Fruit fly (Drosophila melanogaster) whole organism, embryonic: ENCODE data around the gene CAHbeta.

Source experiments
- CG10321 ChIP-seq: fragments of 200-800 bp; sonication (Bioruptor generic); IDR thresholded peaks from 2 replicates; pipeline ENCODE4 v1.3.6; 2022; ENCODE audit warnings: missing biosample characterization, missing genetic modification characterization
- CG11504 ChIP-seq: fragments of 200-800 bp; sonication (Bioruptor generic); optimal IDR thresholded peaks from 3 replicates; lab custom pipeline; 2019; ENCODE audit warnings: missing biosample characterization, mild to moderate bottlenecking, missing genetic modification characterization, moderate library complexity
- CG13123 ChIP-seq: fragments of 200-800 bp; sonication (Bioruptor generic); optimal IDR thresholded peaks from 2 replicates; lab custom pipeline; 2016; ENCODE audit warnings: missing biosample characterization, missing genetic modification characterization
- CG14014 ChIP-seq: fragments of 200-800 bp; sonication (Bioruptor generic); IDR thresholded peaks from 2 replicates; pipeline ENCODE4 v1.3.6; 2022; ENCODE audit warnings: missing biosample characterization, missing genetic modification characterization
- CG14710 ChIP-seq: fragments of 200-800 bp; sonication (Bioruptor generic); optimal IDR thresholded peaks from 3 replicates; lab custom pipeline; 2019; ENCODE audit warnings: missing biosample characterization, mild to moderate bottlenecking, missing genetic modification characterization, moderate library complexity
- CG16815 ChIP-seq: fragments of 200-800 bp; sonication (Bioruptor generic); optimal IDR thresholded peaks from 3 replicates; lab custom pipeline; 2017; ENCODE audit warnings: missing biosample characterization, mild to moderate bottlenecking, missing genetic modification characterization
- CG2129 ChIP-seq: fragments of 200-800 bp; sonication (Bioruptor generic); IDR thresholded peaks from 2 replicates; pipeline ENCODE4 v1.3.6; 2022; ENCODE audit warnings: missing biosample characterization, missing genetic modification characterization; ENCODE audit not compliant: partially characterized antibody
- CG30020 ChIP-seq: fragments of 200-800 bp; optimal IDR thresholded peaks from 2 replicates; lab custom pipeline; 2019; ENCODE audit warnings: missing biosample characterization, mild to moderate bottlenecking, missing genetic modification characterization, moderate library complexity
- CG3847 ChIP-seq: fragments of 200-800 bp; sonication (Bioruptor generic); IDR thresholded peaks from 2 replicates; pipeline ENCODE4 v1.3.6; 2022; ENCODE audit warnings: missing biosample characterization, missing genetic modification characterization
- CG4424 ChIP-seq: fragments of 200-800 bp; sonication (Bioruptor generic); optimal IDR thresholded peaks from 3 replicates; lab custom pipeline; 2016; ENCODE audit warnings: missing biosample characterization, missing genetic modification characterization
- CG5180 ChIP-seq: fragments of 200-800 bp; sonication (Bioruptor generic); optimal IDR thresholded peaks from 3 replicates; lab custom pipeline; 2017; ENCODE audit warnings: missing biosample characterization, missing genetic modification characterization, mild to moderate bottlenecking, moderate library complexity, missing genetic modification reagents
- CG6689 ChIP-seq: fragments of 200-800 bp; sonication (Bioruptor generic); IDR thresholded peaks from 2 replicates; pipeline ENCODE4 v1.3.6; 2022; ENCODE audit warnings: missing biosample characterization, missing genetic modification characterization
- CG7357 ChIP-seq: fragments of 200-800 bp; sonication (Bioruptor generic); IDR thresholded peaks from 3 replicates; pipeline ENCODE4 v1.3.6; 2022; ENCODE audit warnings: missing biosample characterization, missing genetic modification characterization
- CG7786 ChIP-seq: fragments of 200-800 bp; sonication (Bioruptor generic); optimal IDR thresholded peaks from 2 replicates; lab custom pipeline; 2016; ENCODE audit warnings: missing biosample characterization, missing genetic modification characterization
- CG7963 ChIP-seq: fragments of 200-800 bp; sonication (Bioruptor generic); IDR thresholded peaks from 3 replicates; pipeline ENCODE4 v1.3.6; 2022; ENCODE audit warnings: missing biosample characterization, missing genetic modification characterization; ENCODE audit not compliant: partially characterized antibody
- CG7987 ChIP-seq: fragments of 200-800 bp; sonication (Bioruptor generic); optimal IDR thresholded peaks from 2 replicates; lab custom pipeline; 2018; ENCODE audit warnings: missing biosample characterization, mild to moderate bottlenecking, missing genetic modification characterization, moderate library complexity
- CG8944 ChIP-seq: fragments of 200-800 bp; sonication (Bioruptor generic); optimal IDR thresholded peaks from 3 replicates; lab custom pipeline; 2016; ENCODE audit warnings: missing biosample characterization, missing genetic modification characterization
- CG9727 ChIP-seq: fragments of 200-800 bp; sonication (Bioruptor generic); optimal IDR thresholded peaks from 3 replicates; lab custom pipeline; 2017; ENCODE audit warnings: missing biosample characterization, mild to moderate bottlenecking, missing genetic modification characterization
- D19A ChIP-seq: fragments of 200-800 bp; optimal IDR thresholded peaks from 3 replicates; lab custom pipeline; 2019; ENCODE audit warnings: missing biosample characterization, mild to moderate bottlenecking, missing genetic modification characterization, moderate library complexity
- D19B ChIP-seq: fragments of 200-800 bp; sonication (Bioruptor generic); optimal IDR thresholded peaks from 2 replicates; lab custom pipeline; 2017; ENCODE audit warnings: missing biosample characterization, mild to moderate bottlenecking, missing genetic modification characterization
- Dfd ChIP-seq, 2 experiments: fragments of >200 bp; optimal IDR thresholded peaks; 2 replicates each; lab custom pipeline; 2017; ENCODE audit warnings: missing biosample characterization in 2 of 2, missing genetic modification characterization in 2 of 2
- HHEX ChIP-seq: fragments of 200-800 bp; sonication (Bioruptor generic); optimal IDR thresholded peaks from 3 replicates; lab custom pipeline; 2017; ENCODE audit warnings: missing biosample characterization, mild to moderate bottlenecking, missing genetic modification characterization, missing genetic modification reagents
- Hmx ChIP-seq: fragments of 200-800 bp; sonication (Bioruptor generic); optimal IDR thresholded peaks from 2 replicates; lab custom pipeline; 2016; ENCODE audit warnings: missing biosample characterization, missing genetic modification characterization
- Kr ChIP-seq: fragments of 200-800 bp; sonication (Bioruptor generic); optimal IDR thresholded peaks from 2 replicates; lab custom pipeline; 2017; ENCODE audit warnings: missing biosample characterization, mild to moderate bottlenecking, missing genetic modification characterization
- Lpt ChIP-seq: fragments of >200 bp; optimal IDR thresholded peaks from 2 replicates; lab custom pipeline; 2018; ENCODE audit warnings: missing biosample characterization, missing genetic modification characterization
- MBD-R2 ChIP-seq: fragments of 200-800 bp; sonication (Bioruptor generic); IDR thresholded peaks from 2 replicates; pipeline ENCODE4 v1.3.6; 2022; ENCODE audit warnings: missing biosample characterization, missing genetic modification characterization
- NC2α ChIP-seq: fragments of 200-800 bp; sonication (Bioruptor generic); optimal IDR thresholded peaks from 2 replicates; lab custom pipeline; 2016; ENCODE audit warnings: missing biosample characterization, missing genetic modification characterization
- NFAT ChIP-seq: fragments of 200-800 bp; sonication (Bioruptor generic); IDR thresholded peaks from 2 replicates; pipeline ENCODE4 v1.3.6; 2022; ENCODE audit warnings: missing biosample characterization, missing genetic modification characterization
- Nf-YA ChIP-seq: fragments of 200-800 bp; sonication (Bioruptor generic); IDR thresholded peaks from 2 replicates; pipeline ENCODE4 v1.3.6; 2022; ENCODE audit warnings: missing biosample characterization, missing genetic modification characterization
- Ravus ChIP-seq: fragments of 200-800 bp; sonication (Bioruptor generic); IDR thresholded peaks from 2 replicates; pipeline ENCODE4 v1.3.6; 2022; ENCODE audit warnings: missing biosample characterization, missing genetic modification characterization
- Side ChIP-seq: fragments of 200-800 bp; sonication (Bioruptor generic); optimal IDR thresholded peaks from 2 replicates; lab custom pipeline; 2016; ENCODE audit warnings: missing biosample characterization, missing genetic modification characterization
- Spps ChIP-seq: fragments of 200-800 bp; sonication (Bioruptor generic); optimal IDR thresholded peaks from 2 replicates; lab custom pipeline; 2018; ENCODE audit warnings: missing biosample characterization, mild to moderate bottlenecking, missing genetic modification characterization
- Sry-β ChIP-seq: fragments of 200-800 bp; sonication (Bioruptor generic); optimal IDR thresholded peaks from 2 replicates; lab custom pipeline; 2018; ENCODE audit warnings: missing biosample characterization, mild to moderate bottlenecking, missing genetic modification characterization, moderate library complexity
- ato ChIP-seq: fragments of 200-800 bp; sonication (Bioruptor generic); IDR thresholded peaks from 2 replicates; pipeline ENCODE4 v1.3.6; 2022; ENCODE audit warnings: missing biosample characterization, missing genetic modification characterization; ENCODE audit not compliant: partially characterized antibody
- bsh ChIP-seq, 2 experiments: fragments of 200-800 bp; sonication (Bioruptor generic); optimal IDR thresholded peaks; 2 replicates each; lab custom pipeline; 2017 to 2018; ENCODE audit warnings: mild to moderate bottlenecking in 2 of 2, missing biosample characterization in 2 of 2, missing genetic modification characterization in 2 of 2, moderate library complexity in 1 of 2
- dmrt11E ChIP-seq: fragments of 200-800 bp; sonication (Bioruptor generic); optimal IDR thresholded peaks from 3 replicates; lab custom pipeline; 2018; ENCODE audit warnings: missing biosample characterization, mild to moderate bottlenecking, missing genetic modification characterization, moderate library complexity
- dysf ChIP-seq: fragments of 200-800 bp; sonication (Bioruptor generic); IDR thresholded peaks from 3 replicates; pipeline ENCODE4 v1.3.6; 2022; ENCODE audit warnings: missing biosample characterization, missing genetic modification characterization
- esg ChIP-seq: fragments of 200-800 bp; sonication (Bioruptor generic); conservative IDR thresholded peaks from 2 replicates; pipeline ENCODE4 v1.3.6; 2022; ENCODE audit warnings: missing biosample characterization, missing genetic modification characterization
- fd102C ChIP-seq: fragments of 200-800 bp; sonication (Bioruptor generic); optimal IDR thresholded peaks from 2 replicates; lab custom pipeline; 2018; ENCODE audit warnings: missing biosample characterization, mild to moderate bottlenecking, missing genetic modification characterization, moderate library complexity
- hkb ChIP-seq, 2 experiments: fragments of 200-800 bp in 1 of 2; fragments of >200 bp in 1 of 2; sonication (Bioruptor generic) in 1 of 2; IDR thresholded peaks in 1 of 2; optimal IDR thresholded peaks in 1 of 2; 2 replicates each; pipeline versions ENCODE4 v1.3.6 to Lab custom; 2017 to 2022; ENCODE audit warnings: missing biosample characterization in 1 of 2, missing genetic modification characterization in 1 of 2
- lbe ChIP-seq: fragments of 200-800 bp; sonication (Bioruptor generic); optimal IDR thresholded peaks from 2 replicates; lab custom pipeline; 2016; ENCODE audit warnings: missing biosample characterization, mild to moderate bottlenecking, missing genetic modification characterization
- repo ChIP-seq: fragments of 200-800 bp; sonication (Bioruptor generic); optimal IDR thresholded peaks from 2 replicates; lab custom pipeline; 2016; ENCODE audit warnings: missing biosample characterization, missing genetic modification characterization
- sc ChIP-seq, 3 experiments: fragments of >200 bp in 2 of 3; fragments of 200-800 bp in 1 of 3; sonication (Bioruptor generic) in 1 of 3; optimal IDR thresholded peaks; 2 replicates in 2 of 3; 3 replicates in 1 of 3; lab custom pipeline; 2017; ENCODE audit warnings: mild to moderate bottlenecking in 1 of 3, missing biosample characterization in 1 of 3, missing genetic modification characterization in 1 of 3, missing genetic modification reagents in 1 of 3
- sob ChIP-seq: fragments of 200-800 bp; sonication (Bioruptor generic); IDR thresholded peaks from 2 replicates; pipeline ENCODE4 v1.3.6; 2022; ENCODE audit warnings: missing biosample characterization, missing genetic modification characterization

Gene CAHbeta

DNA sequence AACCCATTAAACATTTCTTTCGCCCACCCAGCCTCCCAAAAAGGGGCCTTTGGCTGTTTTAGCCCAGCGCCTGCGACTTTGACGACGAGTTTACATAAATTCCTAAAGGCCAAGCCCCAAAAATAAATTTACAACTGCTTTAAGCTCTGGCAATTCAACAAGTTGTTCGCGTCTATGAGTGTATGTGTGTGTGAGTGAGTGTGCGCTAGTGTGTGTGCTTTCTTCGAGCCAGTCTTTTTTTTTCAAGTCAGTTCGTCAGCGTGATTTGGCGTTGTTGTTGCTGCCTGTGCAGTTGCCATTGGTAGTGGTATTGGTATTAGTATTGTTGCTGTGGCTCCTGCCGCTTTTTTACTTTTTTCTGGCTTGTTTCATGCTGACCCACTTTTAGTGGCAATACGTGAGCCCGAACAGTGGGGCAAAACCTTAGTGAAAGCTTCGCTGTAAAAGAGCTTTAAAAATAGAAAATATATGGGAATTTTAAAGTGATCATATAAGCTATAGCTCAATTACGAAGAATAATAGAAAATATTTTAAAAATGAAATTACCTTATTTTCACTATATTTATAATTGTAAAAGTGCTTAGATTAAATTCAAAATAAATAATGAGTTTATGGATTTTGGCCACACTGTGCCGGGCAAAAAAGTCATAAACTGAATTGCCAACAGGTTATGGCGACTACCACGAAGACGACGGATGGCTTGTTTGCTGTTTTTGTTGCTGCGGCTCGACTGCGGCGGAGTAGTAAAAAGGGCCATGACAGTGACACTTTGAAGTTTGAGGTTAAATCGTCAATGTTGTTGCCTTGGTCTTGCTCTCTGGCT is 34.9 kb upstream of the CAHbeta start (continued):
- peak; percentile 89 for TF ChIP-seq CG6689 (GFP tag; lab: Robert Waterston, UW)
- TF ChIP-seq D19A = peak; percentile 90
- peak; percentile 53; the same call in 1 of the 2 replicates for TF ChIP-seq NFAT (GFP tag; lab: Robert Waterston, UW)
- no peak for TF ChIP-seq Hmx (GFP tag; lab: Kevin White, UChicago)
- peak; percentile 83 for TF ChIP-seq HHEX
- peak; percentile 80 for TF ChIP-seq esg (GFP tag; lab: Robert Waterston, UW)
- no peak for TF ChIP-seq NC2α (GFP tag; lab: Kevin White, UChicago)
- TF ChIP-seq Nf-YA (GFP tag; lab: Robert Waterston, UW) = peak; percentile 58; the same call in 1 of the 2 replicates
- no peak for TF ChIP-seq CG2129 (GFP tag; lab: Robert Waterston, UW)
- peak; percentile 55 for TF ChIP-seq CG16815 (GFP tag; lab: Kevin White, UChicago)
- TF ChIP-seq dmrt11E = peak; percentile 58
- no peak for TF ChIP-seq sc (optimal IDR thresholded peaks at IDR 0.05; lab: Kevin White, UChicago)
- peak; percentile 71 for TF ChIP-seq sc (GFP tag; optimal IDR thresholded peaks at IDR 0.05; lab: Kevin White, UChicago)
- TF ChIP-seq Lpt = no peak
- TF ChIP-seq CG7786 (GFP tag; lab: Kevin White, UChicago) = no peak
- peak; percentile 42 for TF ChIP-seq CG13123 (GFP tag; lab: Kevin White, UChicago)
- TF ChIP-seq ato (GFP tag; lab: Robert Waterston, UW) = no peak
- TF ChIP-seq sob (GFP tag; lab: Robert Waterston, UW) = peak; percentile 83
- no peak for TF ChIP-seq hkb (optimal IDR thresholded peaks at IDR 0.05; lab: Kevin White, UChicago)
- TF ChIP-seq hkb (GFP tag; IDR thresholded peaks at IDR 0.05; lab: Robert Waterston, UW) = peak; percentile 90
- peak; percentile 51 for TF ChIP-seq CG7987 (GFP tag; lab: Kevin White, UChicago)
- peak; percentile 72 for TF ChIP-seq CG7357 (GFP tag; lab: Robert Waterston, UW)
- peak; percentile 12 for TF ChIP-seq CG8944 (GFP tag; lab: Kevin White, UChicago)
- peak; percentile 36; the same call in 1 of the 2 replicates for TF ChIP-seq MBD-R2 (GFP tag; lab: Robert Waterston, UW)
- peak; percentile 55 for TF ChIP-seq Sry-β (GFP tag; lab: Kevin White, UChicago)
- TF ChIP-seq dysf (GFP tag; lab: Robert Waterston, UW) = peak; percentile 92
- TF ChIP-seq CG7963 (GFP tag; lab: Robert Waterston, UW) = no peak
- TF ChIP-seq CG14710 = peak; percentile 81
- peak; percentile 70 for TF ChIP-seq lbe
- TF ChIP-seq Ravus (GFP tag; lab: Robert Waterston, UW) = peak; percentile 40
- TF ChIP-seq CG10321 (GFP tag; lab: Robert Waterston, UW) = peak; percentile 60; the same call in 1 of the 2 replicates
- TF ChIP-seq Kr (GFP tag; lab: Kevin White, UChicago) = no peak
- TF ChIP-seq CG9727 (GFP tag; lab: Kevin White, UChicago) = peak; percentile 67
- TF ChIP-seq repo (GFP tag; lab: Kevin White, UChicago) = no peak
- peak; percentile 90 for TF ChIP-seq CG11504 (tag; lab: Kevin White, UChicago)
- peak; percentile 79 to 94 for TF ChIP-seq bsh (GFP tag; optimal IDR thresholded peaks at IDR 0.05; lab: Kevin White, UChicago)
- TF ChIP-seq D19B (GFP tag; lab: Kevin White, UChicago) = peak; percentile 25
- peak; percentile 64 for TF ChIP-seq CG3847 (GFP tag; lab: Robert Waterston, UW)
- TF ChIP-seq CG30020 = peak; percentile 48
- TF ChIP-seq Dfd (GFP tag; optimal IDR thresholded peaks at IDR 0.05; lab: Kevin White, UChicago) = no peak
- TF ChIP-seq CG4424 (GFP tag; lab: Kevin White, UChicago) = peak; percentile 84
- no peak for TF ChIP-seq fd102C (GFP tag; lab: Kevin White, UChicago)
- peak; percentile 73 for TF ChIP-seq CG5180 (GFP tag; lab: Kevin White, UChicago)
- no peak for TF ChIP-seq Side (GFP tag; lab: Kevin White, UChicago)
- peak; percentile 46 for TF ChIP-seq Spps (tag; lab: Kevin White, UChicago)
- peak; percentile 82 for TF ChIP-seq CG14014
